Worm (Caenorhabditis elegans) whole organism, young adult: ENCODE data around the gene F37B12.1.

Experiments used
- F55B11.4 ChIP-seq: sonication (generic microtip); optimal IDR thresholded peaks from 2 replicates; lab custom pipeline; 2016; ENCODE audit warnings: missing compliant biosample characterization, missing genetic modification characterization, borderline replicate concordance; ENCODE audit not compliant: insufficient read depth
- K12H6.12 ChIP-seq: fragments of 200-800 bp; sonication (Bioruptor generic); optimal IDR thresholded peaks from 2 replicates; lab custom pipeline; 2018; ENCODE audit warnings: mild to moderate bottlenecking, missing genetic modification characterization, missing compliant biosample characterization
- T26A5.8 ChIP-seq: sonication (generic microtip); optimal IDR thresholded peaks from 2 replicates; lab custom pipeline; 2016; ENCODE audit warnings: missing genetic modification characterization, missing compliant biosample characterization
- Y53F4B.3 ChIP-seq: fragments of 200-800 bp; sonication (Bioruptor generic); IDR thresholded peaks from 2 replicates; pipeline ENCODE4 v1.3.6; 2022; ENCODE audit warnings: missing genetic modification reagents, missing genetic modification characterization, missing compliant biosample characterization
- Y79H2A.3 ChIP-seq: fragments of 200-800 bp; sonication (Bioruptor generic); conservative IDR thresholded peaks from 2 replicates; pipeline ENCODE4 v1.3.6; 2022; ENCODE audit warnings: missing genetic modification reagents, missing genetic modification characterization, missing compliant biosample characterization
- Y95B8A.8 ChIP-seq: fragments of 200-800 bp; sonication (Bioruptor generic); IDR thresholded peaks from 2 replicates; pipeline ENCODE4 v1.3.6; 2022; ENCODE audit warnings: missing genetic modification reagents, missing genetic modification characterization, missing compliant biosample characterization
- atf-7 ChIP-seq: sonication (generic microtip); optimal IDR thresholded peaks from 2 replicates; lab custom pipeline; 2017; ENCODE audit warnings: mild to moderate bottlenecking, missing genetic modification characterization, missing compliant biosample characterization
- attf-3 ChIP-seq: fragments of 200-800 bp; sonication (Bioruptor generic); conservative IDR thresholded peaks from 2 replicates; pipeline ENCODE4 v1.3.6; 2022; ENCODE audit warnings: missing genetic modification reagents, missing genetic modification characterization, missing compliant biosample characterization
- cebp-1 ChIP-seq, 2 experiments: fragments of 200-800 bp in 1 of 2; sonication (Bioruptor generic) in 1 of 2; sonication (generic microtip) in 1 of 2; IDR thresholded peaks in 1 of 2; optimal IDR thresholded peaks in 1 of 2; 2 replicates each; pipeline versions ENCODE4 v1.3.6 to Lab custom; 2017 to 2022; ENCODE audit warnings: missing compliant biosample characterization in 2 of 2, missing genetic modification characterization in 2 of 2, mild to moderate bottlenecking in 1 of 2, missing genetic modification reagents in 1 of 2, moderate library complexity in 1 of 2
- ceh-100 ChIP-seq: fragments of 200-800 bp; sonication (Bioruptor generic); IDR thresholded peaks from 2 replicates; pipeline ENCODE4 v1.3.6; 2022; ENCODE audit warnings: missing genetic modification reagents, missing genetic modification characterization, missing compliant biosample characterization
- ceh-27 ChIP-seq: fragments of 200-800 bp; sonication (Bioruptor generic); optimal IDR thresholded peaks from 2 replicates; lab custom pipeline; 2018; ENCODE audit warnings: mild to moderate bottlenecking, missing genetic modification characterization, moderate library complexity, missing compliant biosample characterization
- chd-7 ChIP-seq: sonication (generic microtip); optimal IDR thresholded peaks from 2 replicates; lab custom pipeline; 2016; ENCODE audit warnings: mild to moderate bottlenecking, missing genetic modification characterization, moderate library complexity, missing compliant biosample characterization
- dox-1 ChIP-seq: fragments of 200-800 bp; sonication (Bioruptor generic); IDR thresholded peaks from 2 replicates; pipeline ENCODE4 v1.3.6; 2022; ENCODE audit warnings: missing genetic modification reagents, missing genetic modification characterization, missing compliant biosample characterization
- efl-1 ChIP-seq: fragments of 150-350 bp; optimal IDR thresholded peaks from 2 replicates; lab custom pipeline; 2014; ENCODE audit warnings: missing biosample characterization, missing genetic modification reagents, missing genetic modification characterization
- egl-44 ChIP-seq: fragments of 200-800 bp; sonication (Bioruptor generic); IDR thresholded peaks from 2 replicates; pipeline ENCODE4 v1.3.6; 2022; ENCODE audit warnings: missing genetic modification reagents, missing genetic modification characterization, missing compliant biosample characterization
- egrh-3 ChIP-seq: fragments of 200-800 bp; sonication (Bioruptor generic); IDR thresholded peaks from 2 replicates; pipeline ENCODE4 v1.3.6; 2022; ENCODE audit warnings: missing genetic modification reagents, missing genetic modification characterization, missing compliant biosample characterization
- hlh-26 ChIP-seq: fragments of 200-800 bp; sonication (Bioruptor generic); conservative IDR thresholded peaks from 2 replicates; pipeline ENCODE4 v1.3.6; 2022; ENCODE audit warnings: missing genetic modification reagents, missing genetic modification characterization, missing compliant biosample characterization
- hmg-1.2 ChIP-seq: fragments of 200-800 bp; sonication (Bioruptor generic); IDR thresholded peaks from 2 replicates; pipeline ENCODE4 v1.3.6; 2022; ENCODE audit warnings: missing genetic modification reagents, missing genetic modification characterization, missing compliant biosample characterization
- hrde-1 ChIP-seq: sonication (generic microtip); optimal IDR thresholded peaks from 2 replicates; lab custom pipeline; 2016; ENCODE audit warnings: missing genetic modification characterization, mild to moderate bottlenecking, missing compliant biosample characterization, moderate library complexity, missing genotype, missing genetic modification reagents, borderline replicate concordance
- hsf-1 ChIP-seq: fragments of 200-800 bp; sonication (Bioruptor generic); IDR thresholded peaks from 2 replicates; pipeline ENCODE4 v1.3.6; 2022; ENCODE audit warnings: missing genetic modification reagents, missing genetic modification characterization, missing compliant biosample characterization
- lag-1 ChIP-seq: fragments of 200-800 bp; sonication (Bioruptor generic); IDR thresholded peaks from 2 replicates; pipeline ENCODE4 v1.3.6; 2022; ENCODE audit warnings: missing genetic modification reagents, missing genetic modification characterization, missing compliant biosample characterization
- let-526 ChIP-seq: fragments of 200-800 bp; sonication (Bioruptor generic); IDR thresholded peaks from 2 replicates; pipeline ENCODE4 v1.3.6; 2022; ENCODE audit warnings: missing genetic modification reagents, missing genetic modification characterization, missing compliant biosample characterization
- lin-35 ChIP-seq, 3 experiments: fragments of 150-350 bp in 2 of 3; sonication (generic microtip) in 1 of 3; optimal IDR thresholded peaks; 2 replicates each; lab custom pipeline; 2014 to 2018; ENCODE audit warnings: missing biosample characterization in 3 of 3, missing genetic modification characterization in 3 of 3, missing genetic modification reagents in 3 of 3
- lin-54 ChIP-seq: fragments of 200-800 bp; sonication (Bioruptor generic); optimal IDR thresholded peaks from 2 replicates; lab custom pipeline; 2018; ENCODE audit warnings: mild to moderate bottlenecking, missing genetic modification characterization, missing compliant biosample characterization
- lsy-27 ChIP-seq: sonication (generic microtip); optimal IDR thresholded peaks from 2 replicates; lab custom pipeline; 2017; ENCODE audit warnings: missing genetic modification characterization, mild to moderate bottlenecking, missing compliant biosample characterization, antibody characterized with exemption, missing genotype, borderline replicate concordance; ENCODE audit not compliant: insufficient read depth
- madf-10 ChIP-seq: sonication (generic microtip); optimal IDR thresholded peaks from 2 replicates; lab custom pipeline; 2016; ENCODE audit warnings: mild to moderate bottlenecking, missing genetic modification characterization, missing compliant biosample characterization
- madf-8 ChIP-seq: fragments of 200-800 bp; sonication (Bioruptor generic); conservative IDR thresholded peaks from 2 replicates; pipeline ENCODE4 v1.3.6; 2022; ENCODE audit warnings: missing genetic modification reagents, missing genetic modification characterization, missing compliant biosample characterization
- mcd-1 ChIP-seq: fragments of 200-800 bp; sonication (Bioruptor generic); IDR thresholded peaks from 2 replicates; pipeline ENCODE4 v1.3.6; 2022; ENCODE audit warnings: missing genetic modification reagents, missing genetic modification characterization, missing compliant biosample characterization
- mxl-1 ChIP-seq: sonication (generic microtip); optimal IDR thresholded peaks from 2 replicates; lab custom pipeline; 2016; ENCODE audit warnings: missing genetic modification characterization, missing compliant biosample characterization
- nhr-27 ChIP-seq: fragments of 200-800 bp; sonication (Bioruptor generic); optimal IDR thresholded peaks from 2 replicates; lab custom pipeline; 2018; ENCODE audit warnings: mild to moderate bottlenecking, missing genetic modification characterization, moderate library complexity, missing compliant biosample characterization
- nhr-90 ChIP-seq: sonication (generic microtip); optimal IDR thresholded peaks from 2 replicates; lab custom pipeline; 2016; ENCODE audit warnings: missing genotype, mild to moderate bottlenecking, missing genetic modification characterization, missing compliant biosample characterization
- pha-4 ChIP-seq: fragments of 150-350 bp; sonication (generic microtip); optimal IDR thresholded peaks from 2 replicates; lab custom pipeline; 2014; ENCODE audit warnings: missing biosample characterization, missing genetic modification reagents, missing genetic modification characterization
- snpc-4 ChIP-seq, 5 experiments: fragments of 150-350 bp in 1 of 5; sonication (generic microtip) in 4 of 5; optimal IDR thresholded peaks; 2 replicates each; lab custom pipeline; 2014 to 2018; ENCODE audit warnings: missing genetic modification characterization in 5 of 5, missing biosample characterization in 3 of 5, antibody characterized with exemption in 2 of 5, mild to moderate bottlenecking in 2 of 5, missing compliant biosample characterization in 2 of 5, missing genotype in 2 of 5, moderate library complexity in 2 of 5, missing genetic modification reagents in 1 of 5
- tbx-9 ChIP-seq: sonication (generic microtip); optimal IDR thresholded peaks from 2 replicates; lab custom pipeline; 2016; ENCODE audit warnings: borderline replicate concordance, missing genetic modification characterization, inconsistent platforms, missing compliant biosample characterization
- unc-62 ChIP-seq: fragments of 150-350 bp; optimal IDR thresholded peaks from 2 replicates; lab custom pipeline; 2014; ENCODE audit warnings: missing biosample characterization, missing genetic modification reagents, missing genetic modification characterization
- zfh-2 ChIP-seq: fragments of 200-800 bp; sonication (Bioruptor generic); conservative IDR thresholded peaks from 2 replicates; pipeline ENCODE4 v1.3.6; 2022; ENCODE audit warnings: missing genetic modification reagents, missing genetic modification characterization, missing compliant biosample characterization
- zim-3 ChIP-seq: sonication (generic microtip); optimal IDR thresholded peaks from 2 replicates; lab custom pipeline; 2017; ENCODE audit warnings: mild to moderate bottlenecking, missing genetic modification characterization, moderate library complexity, missing compliant biosample characterization
- ztf-18 ChIP-seq: sonication (generic microtip); optimal IDR thresholded peaks from 2 replicates; lab custom pipeline; 2016; ENCODE audit warnings: missing genotype, mild to moderate bottlenecking, missing genetic modification characterization, missing compliant biosample characterization
- ztf-26 ChIP-seq: sonication (generic microtip); optimal IDR thresholded peaks from 2 replicates; lab custom pipeline; 2017; ENCODE audit warnings: missing genetic modification characterization, missing compliant biosample characterization
- ztf-28 ChIP-seq: fragments of 200-800 bp; sonication (Bioruptor generic); IDR thresholded peaks from 2 replicates; pipeline ENCODE4 v1.3.6; 2022; ENCODE audit warnings: missing genetic modification reagents, missing genetic modification characterization, missing compliant biosample characterization
- ztf-6 ChIP-seq: fragments of 200-800 bp; sonication (Bioruptor generic); IDR thresholded peaks from 2 replicates; pipeline ENCODE4 v1.3.6; 2022; ENCODE audit warnings: missing genetic modification reagents, missing genetic modification characterization, missing compliant biosample characterization

Gene F37B12.1

DNA sequence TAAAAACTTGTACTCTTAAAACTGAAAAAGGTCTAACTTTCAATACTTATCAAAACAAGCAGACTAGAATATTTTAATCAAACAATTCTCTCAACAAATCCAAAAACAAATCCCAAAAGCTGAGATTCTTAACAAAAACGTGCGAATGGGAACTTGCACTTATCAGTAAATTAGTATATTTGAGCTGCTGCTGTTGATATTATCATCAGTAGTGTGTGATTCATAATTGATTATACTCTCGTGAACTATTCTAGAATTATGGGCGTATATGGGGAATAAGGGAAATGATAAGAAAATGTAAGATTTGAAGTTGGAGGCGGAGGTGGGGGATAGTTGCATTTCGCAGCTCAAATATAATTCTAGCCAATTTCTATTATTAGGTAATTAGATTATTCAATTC, 14.9 kb downstream of the F37B12.1 start (continued):
- no peak for TF ChIP-seq ztf-28 (GFP tag; lab: Robert Waterston, UW)
- TF ChIP-seq ceh-100 (GFP tag; lab: Robert Waterston, UW): no peak
- no peak for TF ChIP-seq madf-8 (GFP tag; lab: Robert Waterston, UW)
- TF ChIP-seq mcd-1: no peak

DNA sequence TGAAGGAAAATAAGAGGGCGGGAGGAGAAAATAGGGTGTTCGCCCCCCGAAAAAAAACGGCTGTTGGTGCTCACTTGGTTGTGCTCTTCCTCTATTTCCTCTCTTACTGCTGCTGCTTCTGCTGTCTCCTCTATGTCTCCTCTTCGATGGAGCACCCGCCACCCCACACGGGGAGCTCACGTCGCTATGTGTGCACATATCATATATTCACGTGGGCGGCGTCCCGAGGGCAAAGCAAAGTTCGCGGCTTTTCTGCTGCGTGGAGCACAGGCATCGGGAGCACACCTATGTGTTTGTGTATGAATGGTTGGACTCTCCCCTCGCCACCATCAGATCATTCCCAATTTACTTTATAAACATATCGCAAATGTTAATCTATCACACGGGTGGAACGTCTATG, 15.7 kb downstream of the F37B12.1 start:
- TF ChIP-seq lsy-27 (tag; lab: Kevin White, UChicago) (no peak), atf-7 (tag; lab: Kevin White, UChicago) (no peak), K12H6.12 (tag; lab: Kevin White, UChicago) (peak; percentile 55), Y79H2A.3 (GFP tag; lab: Robert Waterston, UW) (no peak), attf-3 (no peak), egrh-3 (GFP tag; lab: Robert Waterston, UW) (peak; percentile 38; the same call in 1 of the 2 replicates), lag-1 (GFP tag; lab: Robert Waterston, UW) (no peak), dox-1 (peak; percentile 41; the same call in 1 of the 2 replicates), mcd-1 (0 out of 2 replicates have a peak, but pooled peaks have one; percentile 40), zfh-2 (GFP tag; lab: Robert Waterston, UW) (peak; percentile 93), ztf-6 (GFP tag; lab: Robert Waterston, UW) (0 out of 2 replicates have a peak, but pooled peaks have one; percentile 4), ceh-27 (GFP tag; lab: Kevin White, UChicago) (peak; percentile 31), lin-35 (GFP tag; optimal IDR thresholded peaks at IDR 0.05; lab: Kevin White, UChicago) (no peak), ztf-26 (no peak), mxl-1 (tag; lab: Kevin White, UChicago) (no peak), Y53F4B.3 (no peak), snpc-4 (GFP tag; optimal IDR thresholded peaks at IDR 0.05; lab: Kevin White, UChicago) (no peak), snpc-4 (tag; optimal IDR thresholded peaks at IDR 0.05; lab: Kevin White, UChicago) (no peak), egl-44 (GFP tag; lab: Robert Waterston, UW) (no peak), nhr-90 (no peak), chd-7 (tag; lab: Kevin White, UChicago) (peak; percentile 36), hmg-1.2 (0 out of 2 replicates have a peak, but pooled peaks have one; percentile 19), hrde-1 (tag; lab: Kevin White, UChicago) (no peak), Y95B8A.8 (no peak), zim-3 (no peak), T26A5.8 (tag; lab: Kevin White, UChicago) (no peak)
- TF ChIP-seq, all 124 proteins: peak for 9

DNA sequence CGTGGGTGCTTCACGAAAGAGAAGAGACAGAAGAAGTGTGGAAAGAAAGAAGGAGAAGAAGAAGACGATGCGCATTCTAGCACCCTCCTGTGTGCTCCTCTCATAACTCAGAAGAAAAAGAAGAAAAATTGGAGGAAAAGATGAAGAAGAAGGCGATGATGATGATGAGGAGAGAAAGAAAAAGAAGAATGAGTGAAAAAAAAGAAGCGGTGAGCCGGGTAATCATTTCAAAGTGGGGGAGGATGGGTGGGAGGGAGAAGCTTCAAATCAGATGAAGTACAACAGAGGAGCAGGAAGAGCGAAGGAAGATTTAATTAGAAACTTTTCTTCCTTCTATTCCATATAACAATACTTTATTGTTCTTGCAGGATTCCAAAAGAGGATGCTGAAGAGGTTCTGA, 18.4 kb downstream of the F37B12.1 start:
- TF ChIP-seq unc-62 (GFP tag; lab: Kevin White, UChicago): no peak
- 0 out of 2 replicates have a peak, but pooled peaks have one; percentile 22 for TF ChIP-seq zfh-2 (GFP tag; lab: Robert Waterston, UW)

DNA sequence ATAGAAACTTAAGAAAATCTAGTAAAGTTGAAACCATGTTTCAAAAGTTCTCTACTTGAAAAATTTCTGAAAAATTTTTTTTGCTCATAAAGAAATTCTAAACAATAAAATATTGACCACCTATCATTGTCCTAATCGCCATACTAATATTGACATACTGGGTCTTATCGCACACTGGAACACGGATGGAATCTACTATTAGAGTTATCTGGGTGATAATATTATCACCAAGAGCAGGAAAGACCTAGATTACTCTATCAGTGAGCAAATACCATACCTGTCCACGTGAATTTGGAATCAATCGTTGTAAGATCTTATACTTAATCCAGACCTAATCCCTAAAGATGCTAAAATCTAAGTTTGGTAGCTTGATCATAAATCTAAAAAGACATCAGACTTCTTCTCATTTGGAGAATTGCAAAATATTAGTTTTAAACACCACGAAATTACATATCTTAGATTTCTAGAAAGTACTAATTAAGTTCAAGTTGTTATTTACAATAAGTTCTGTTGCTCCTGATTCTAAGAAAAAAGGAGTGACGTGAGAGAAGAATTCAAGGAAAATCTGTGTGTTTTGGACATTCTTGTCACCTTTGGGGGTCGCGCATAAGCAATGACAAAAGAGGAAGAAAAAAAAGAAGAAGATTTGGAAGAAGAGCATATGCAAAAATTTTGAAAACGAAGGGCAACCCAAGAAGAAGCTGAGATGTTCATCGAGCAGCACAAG, 18.9 kb downstream of the F37B12.1 start:
- TF ChIP-seq hlh-26 (GFP tag; lab: Robert Waterston, UW) (no peak), efl-1 (GFP tag; lab: Kevin White, UChicago) (no peak), tbx-9 (tag; lab: Kevin White, UChicago) (no peak), let-526 (GFP tag; lab: Robert Waterston, UW) (no peak), hsf-1 (GFP tag; lab: Robert Waterston, UW) (no peak), lin-54 (no peak), F55B11.4 (tag; lab: Kevin White, UChicago) (no peak), nhr-27 (tag; lab: Kevin White, UChicago) (no peak), ztf-18 (no peak), hmg-1.2 (no peak), egrh-3 (GFP tag; lab: Robert Waterston, UW) (no peak), ceh-27 (GFP tag; lab: Kevin White, UChicago) (no peak), cebp-1 (GFP tag; IDR thresholded peaks at IDR 0.05; lab: Robert Waterston, UW) (no peak), cebp-1 (tag; optimal IDR thresholded peaks at IDR 0.05; lab: Kevin White, UChicago) (no peak), madf-10 (tag; lab: Kevin White, UChicago) (no peak), ztf-6 (GFP tag; lab: Robert Waterston, UW) (no peak), lag-1 (GFP tag; lab: Robert Waterston, UW) (no peak), pha-4 (tag; lab: Kevin White, UChicago) (no peak), chd-7 (tag; lab: Kevin White, UChicago) (no peak)
